Comparison of ENCODE assay signal across 6 fruit fly cellular contexts in the genomic region with DNA sequence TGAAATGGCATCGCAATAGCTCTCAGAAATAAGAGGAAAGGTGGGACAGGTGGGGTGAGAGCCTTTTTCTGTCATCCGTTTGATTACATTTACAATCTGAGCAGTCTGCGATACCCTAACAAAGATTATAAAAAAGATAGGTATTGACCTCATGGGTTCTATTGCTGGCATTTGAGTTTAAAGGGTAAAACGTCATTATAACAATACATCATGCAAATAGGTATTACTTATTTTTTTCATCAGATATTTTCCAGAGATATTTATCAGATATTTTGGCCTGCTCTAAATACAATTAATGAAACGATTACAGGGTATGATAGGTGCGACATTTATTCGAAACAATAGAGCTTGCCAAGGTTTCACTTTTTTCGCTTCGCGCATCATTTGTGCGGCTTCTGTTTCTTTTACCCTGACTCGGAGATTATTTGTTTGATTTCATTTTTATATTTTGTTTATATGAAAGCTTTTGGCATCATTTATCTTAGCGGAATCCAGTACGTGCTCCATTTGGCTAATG.
TF ChIP-seq lines count a peak whose summit lies in the region.

No protein-coding gene starts in this region.

- TF ChIP-seq CTCF in whole organism, embryonic (GFP tag; optimal IDR thresholded peaks at IDR 0.05; lab: Kevin White, UChicago): no peak

TF ChIP-seq in whole organism, 6 proteins besides CTCF, POLR2A, EP300 and RAD21:
- TF ChIP-seq EcR (GFP tag; optimal IDR thresholded peaks at IDR 0.05; lab: Kevin White, UChicago): no peak
- peak; percentile 0 for TF ChIP-seq pan (optimal IDR thresholded peaks at IDR 0.05; lab: Kevin White, UChicago)

TF ChIP-seq in whole organism, adult, 20 proteins besides CTCF, POLR2A, EP300 and RAD21:
- TF ChIP-seq tj (GFP tag; optimal IDR thresholded peaks at IDR 0.05; lab: Kevin White, UChicago) (peak; percentile 71), ovo (GFP tag; optimal IDR thresholded peaks at IDR 0.05; lab: Kevin White, UChicago) (no peak)

TF ChIP-seq in whole organism, embryonic, 481 proteins besides CTCF, POLR2A, EP300 and RAD21 (continues in another document):
- peak; percentile 14 for TF ChIP-seq nmo (GFP tag; optimal IDR thresholded peaks at IDR 0.05; lab: Kevin White, UChicago)
- no peak for TF ChIP-seq CG9609 (GFP tag; optimal IDR thresholded peaks at IDR 0.05; lab: Kevin White, UChicago)
- no peak for TF ChIP-seq CG2712 (tag; optimal IDR thresholded peaks at IDR 0.05; lab: Kevin White, UChicago)
- TF ChIP-seq CG10366 (GFP tag; IDR thresholded peaks at IDR 0.05; lab: Robert Waterston, UW): no peak
- no peak for TF ChIP-seq CG3838 (GFP tag; optimal IDR thresholded peaks at IDR 0.05; lab: Kevin White, UChicago)
- peak; percentile 0 for TF ChIP-seq gem (tag; optimal IDR thresholded peaks at IDR 0.05; lab: Kevin White, UChicago)
- TF ChIP-seq sens (GFP tag; lab: Kevin White, UChicago): peak; percentile 47
- no peak for TF ChIP-seq Spps (tag; optimal IDR thresholded peaks at IDR 0.05; lab: Kevin White, UChicago)
- peak; percentile 69 for TF ChIP-seq D19B (GFP tag; optimal IDR thresholded peaks at IDR 0.05; lab: Kevin White, UChicago)
- TF ChIP-seq sna (GFP tag; IDR thresholded peaks at IDR 0.05; lab: Robert Waterston, UW; ENCODE audit: partially characterized antibody): no peak
- peak; percentile 10; the same call in 1 of the 2 replicates for TF ChIP-seq Xrp1 (GFP tag; IDR thresholded peaks at IDR 0.05; lab: Robert Waterston, UW)
- TF ChIP-seq Doc3 (GFP tag; IDR thresholded peaks at IDR 0.05; lab: Robert Waterston, UW; ENCODE audit: partially characterized antibody): no peak
- TF ChIP-seq Sox102F (GFP tag; optimal IDR thresholded peaks at IDR 0.05; lab: Kevin White, UChicago): peak; percentile 6
- no peak for TF ChIP-seq CG43689 (GFP tag; IDR thresholded peaks at IDR 0.05; lab: Robert Waterston, UW)
- TF ChIP-seq schlank (tag; optimal IDR thresholded peaks at IDR 0.05; lab: Kevin White, UChicago): no peak
- TF ChIP-seq row (GFP tag; IDR thresholded peaks at IDR 0.05; lab: Robert Waterston, UW): peak; percentile 46; the same call in 1 of the 3 replicates
- no peak for TF ChIP-seq CG7987 (GFP tag; optimal IDR thresholded peaks at IDR 0.05; lab: Kevin White, UChicago)
- no peak for TF ChIP-seq CG17802 (tag; optimal IDR thresholded peaks at IDR 0.05; lab: Kevin White, UChicago)
- peak in 1 of 2 experiments; percentile 7 for TF ChIP-seq Hr51 (GFP tag; optimal IDR thresholded peaks at IDR 0.05; lab: Kevin White, UChicago)
- TF ChIP-seq NK7.1 (GFP tag; optimal IDR thresholded peaks at IDR 0.05; lab: Kevin White, UChicago): no peak

TF ChIP-seq in whole organism, prepupa, 60 proteins besides CTCF, POLR2A, EP300 and RAD21 (continues in another document):
- TF ChIP-seq net (GFP tag; optimal IDR thresholded peaks at IDR 0.05; lab: Kevin White, UChicago) (peak; percentile 9), CG9139 (GFP tag; optimal IDR thresholded peaks at IDR 0.05; lab: Kevin White, UChicago) (no peak), CG10669 (GFP tag; optimal IDR thresholded peaks at IDR 0.05; lab: Kevin White, UChicago) (no peak), CG11294 (GFP tag; IDR thresholded peaks at IDR 0.05; lab: Robert Waterston, UW) (no peak), spab (GFP tag; optimal IDR thresholded peaks at IDR 0.05; lab: Kevin White, UChicago) (peak; percentile 11), Eip75B (GFP tag; optimal IDR thresholded peaks at IDR 0.05; lab: Kevin White, UChicago) (no peak), CG6854 (GFP tag; optimal IDR thresholded peaks at IDR 0.05; lab: Kevin White, UChicago) (no peak), fd85E (GFP tag; optimal IDR thresholded peaks at IDR 0.05; lab: Kevin White, UChicago) (no peak), CG11762 (GFP tag; optimal IDR thresholded peaks at IDR 0.05; lab: Kevin White, UChicago; ENCODE audit: insufficient read depth) (no peak), Hr4 (GFP tag; optimal IDR thresholded peaks at IDR 0.05; lab: Kevin White, UChicago) (peak; percentile 52), CG3032 (tag; optimal IDR thresholded peaks at IDR 0.05; lab: Kevin White, UChicago) (peak; percentile 13), achi (GFP tag; optimal IDR thresholded peaks at IDR 0.05; lab: Kevin White, UChicago) (peak; percentile 10), Sox14 (GFP tag; optimal IDR thresholded peaks at IDR 0.05; lab: Kevin White, UChicago) (peak; percentile 37), CG16779 (tag; optimal IDR thresholded peaks at IDR 0.05; lab: Kevin White, UChicago) (no peak), CG32006 (GFP tag; optimal IDR thresholded peaks at IDR 0.05; lab: Kevin White, UChicago) (peak; percentile 58), Sox102F (GFP tag; optimal IDR thresholded peaks at IDR 0.05; lab: Kevin White, UChicago) (no peak), CG10631 (GFP tag; optimal IDR thresholded peaks at IDR 0.05; lab: Kevin White, UChicago) (no peak), Hr39 (GFP tag; optimal IDR thresholded peaks at IDR 0.05; lab: Kevin White, UChicago) (peak; percentile 16), Blimp-1 (GFP tag; optimal IDR thresholded peaks at IDR 0.05; lab: Kevin White, UChicago) (no peak), fd59A (GFP tag; optimal IDR thresholded peaks at IDR 0.05; lab: Kevin White, UChicago) (no peak), svp (GFP tag; lab: Kevin White, UChicago) (peak; percentile 50), eg (GFP tag; IDR thresholded peaks at IDR 0.05; lab: Robert Waterston, UW) (no peak)

TF ChIP-seq in whole organism, pupa, 21 proteins besides CTCF, POLR2A, EP300 and RAD21:
- TF ChIP-seq CG8301 (tag; optimal IDR thresholded peaks at IDR 0.05; lab: Kevin White, UChicago) (peak; percentile 22), CG10348 (GFP tag; IDR thresholded peaks at IDR 0.05; lab: Robert Waterston, UW) (no peak), CG9948 (tag; optimal IDR thresholded peaks at IDR 0.05; lab: Kevin White, UChicago) (peak; percentile 23), Pif1A (GFP tag; optimal IDR thresholded peaks at IDR 0.05; lab: Kevin White, UChicago) (peak; percentile 35), CG17806 (tag; optimal IDR thresholded peaks at IDR 0.05; lab: Kevin White, UChicago) (peak; percentile 12), CG15710 (tag; optimal IDR thresholded peaks at IDR 0.05; lab: Kevin White, UChicago) (no peak), gl (tag; optimal IDR thresholded peaks at IDR 0.05; lab: Kevin White, UChicago) (no peak), EcR (GFP tag; optimal IDR thresholded peaks at IDR 0.05; lab: Kevin White, UChicago) (no peak), fd96Ca (GFP tag; IDR thresholded peaks at IDR 0.05; lab: Robert Waterston, UW) (no peak), rn (GFP tag; IDR thresholded peaks at IDR 0.05; lab: Robert Waterston, UW) (no peak), CG8159 (tag; optimal IDR thresholded peaks at IDR 0.05; lab: Kevin White, UChicago) (peak; percentile 7), CG14655 (GFP tag; optimal IDR thresholded peaks at IDR 0.05; lab: Kevin White, UChicago) (peak; percentile 45)

TF ChIP-seq in whole organism, wandering third instar larva, 38 proteins besides CTCF, POLR2A, EP300 and RAD21:
- TF ChIP-seq pan (optimal IDR thresholded peaks at IDR 0.05; lab: Kevin White, UChicago): no peak
- TF ChIP-seq h (GFP tag; optimal IDR thresholded peaks at IDR 0.05; lab: Kevin White, UChicago): peak; percentile 40
- no peak for TF ChIP-seq CG32264 (GFP tag; optimal IDR thresholded peaks at IDR 0.05; lab: Kevin White, UChicago)
- TF ChIP-seq rgr (GFP tag; optimal IDR thresholded peaks at IDR 0.05; lab: Kevin White, UChicago): peak; percentile 22
- TF ChIP-seq Mio (GFP tag; optimal IDR thresholded peaks at IDR 0.05; lab: Kevin White, UChicago): no peak
- TF ChIP-seq Myc (optimal IDR thresholded peaks at IDR 0.05; lab: Kevin White, UChicago): no peak
- TF ChIP-seq woc (GFP tag; optimal IDR thresholded peaks at IDR 0.05; lab: Kevin White, UChicago): peak; percentile 43
